Fruit fly (Drosophila melanogaster) whole organism, prepupa: ENCODE results near the gene CG5850.

Experiments
- Blimp-1 ChIP-seq: fragments of 200-800 bp; sonication (Bioruptor generic); optimal IDR thresholded peaks from 3 replicates; lab custom pipeline; 2017; ENCODE audit warnings: missing biosample characterization, missing genetic modification characterization, mild to moderate bottlenecking, moderate library complexity, missing genetic modification reagents
- CG10631 ChIP-seq: fragments of 200-800 bp; sonication (Bioruptor generic); optimal IDR thresholded peaks from 2 replicates; lab custom pipeline; 2016; ENCODE audit warnings: missing biosample characterization, missing genetic modification characterization
- CG10669 ChIP-seq: fragments of 200-800 bp; sonication (Bioruptor generic); optimal IDR thresholded peaks from 3 replicates; lab custom pipeline; 2018; ENCODE audit warnings: missing biosample characterization, mild to moderate bottlenecking, missing genetic modification characterization, moderate library complexity
- CG11294 ChIP-seq: fragments of 200-800 bp; sonication (Bioruptor generic); IDR thresholded peaks from 2 replicates; pipeline ENCODE4 v1.3.6; 2022; ENCODE audit warnings: missing biosample characterization, missing genetic modification characterization
- CG11902 ChIP-seq: fragments of 200-800 bp; sonication (Bioruptor generic); optimal IDR thresholded peaks from 3 replicates; lab custom pipeline; 2016; ENCODE audit warnings: missing biosample characterization, missing genetic modification characterization
- CG15336 ChIP-seq: fragments of 200-800 bp; sonication (Bioruptor generic); IDR thresholded peaks from 2 replicates; pipeline ENCODE4 v1.3.6; 2022; ENCODE audit warnings: missing biosample characterization, missing genetic modification characterization
- CG1621 ChIP-seq: fragments of 200-800 bp; sonication (Bioruptor generic); optimal IDR thresholded peaks from 3 replicates; lab custom pipeline; 2018; ENCODE audit warnings: missing biosample characterization, mild to moderate bottlenecking, missing genetic modification characterization
- CG16779 ChIP-seq: fragments of 200-800 bp; sonication (Bioruptor generic); optimal IDR thresholded peaks from 3 replicates; lab custom pipeline; 2017; ENCODE audit warnings: missing biosample characterization, mild to moderate bottlenecking, missing genetic modification characterization
- CG31627 ChIP-seq: fragments of 200-800 bp; sonication (Bioruptor generic); optimal IDR thresholded peaks from 3 replicates; lab custom pipeline; 2016; ENCODE audit warnings: missing biosample characterization, missing genetic modification characterization
- CG32006 ChIP-seq: fragments of 200-800 bp; sonication (Bioruptor generic); optimal IDR thresholded peaks from 3 replicates; lab custom pipeline; 2017; ENCODE audit warnings: missing biosample characterization, mild to moderate bottlenecking, missing genetic modification characterization
- CG34406 ChIP-seq: fragments of 200-800 bp; sonication (Bioruptor generic); optimal IDR thresholded peaks from 3 replicates; lab custom pipeline; 2016; ENCODE audit warnings: missing biosample characterization, missing genetic modification characterization
- CG3919 ChIP-seq: fragments of 200-800 bp; sonication (Bioruptor generic); optimal IDR thresholded peaks from 3 replicates; lab custom pipeline; 2016; ENCODE audit warnings: missing biosample characterization, missing genetic modification characterization
- CG4318 ChIP-seq: fragments of 200-800 bp; sonication (Bioruptor generic); optimal IDR thresholded peaks from 3 replicates; lab custom pipeline; 2017; ENCODE audit warnings: missing biosample characterization, mild to moderate bottlenecking, missing genetic modification characterization
- CG6792 ChIP-seq: fragments of 200-800 bp; sonication (Bioruptor generic); optimal IDR thresholded peaks from 3 replicates; lab custom pipeline; 2016; ENCODE audit warnings: missing biosample characterization, missing genetic modification characterization
- CG6808 ChIP-seq: fragments of 200-800 bp; sonication (Bioruptor generic); optimal IDR thresholded peaks from 3 replicates; lab custom pipeline; 2017; ENCODE audit warnings: missing biosample characterization, missing genetic modification characterization, mild to moderate bottlenecking, moderate library complexity, missing genetic modification reagents
- CG6854 ChIP-seq: fragments of 200-800 bp; sonication (Bioruptor generic); optimal IDR thresholded peaks from 2 replicates; lab custom pipeline; 2017; ENCODE audit warnings: missing biosample characterization, mild to moderate bottlenecking, missing genetic modification characterization
- CG8119 ChIP-seq: fragments of 200-800 bp; sonication (Bioruptor generic); IDR thresholded peaks from 3 replicates; pipeline ENCODE4 v1.3.6; 2022; ENCODE audit warnings: missing biosample characterization, missing genetic modification characterization
- CG8319 ChIP-seq: fragments of 200-800 bp; sonication (Bioruptor generic); optimal IDR thresholded peaks from 3 replicates; lab custom pipeline; 2016; ENCODE audit warnings: missing biosample characterization, missing genetic modification characterization
- CG9139 ChIP-seq: fragments of 200-800 bp; sonication (Bioruptor generic); optimal IDR thresholded peaks from 3 replicates; lab custom pipeline; 2017; ENCODE audit warnings: missing biosample characterization, mild to moderate bottlenecking, missing genetic modification characterization
- Eip75B ChIP-seq: fragments of 200-800 bp; sonication (Bioruptor generic); optimal IDR thresholded peaks from 3 replicates; lab custom pipeline; 2016; ENCODE audit warnings: missing biosample characterization, missing genetic modification characterization
- Eip78C ChIP-seq: fragments of 200-800 bp; sonication (Bioruptor generic); peaks from one replicate; lab custom pipeline; 2016; ENCODE audit warnings: missing biosample characterization, missing genetic modification characterization
- Eip93F ChIP-seq: fragments of 200-800 bp; sonication (Bioruptor generic); optimal IDR thresholded peaks from 2 replicates; lab custom pipeline; 2016; ENCODE audit warnings: missing biosample characterization, mild to moderate bottlenecking, missing genetic modification characterization
- Ets21C ChIP-seq: fragments of 200-800 bp; sonication (Bioruptor generic); optimal IDR thresholded peaks from 3 replicates; lab custom pipeline; 2016; ENCODE audit warnings: missing biosample characterization, missing genetic modification characterization
- Ets96B ChIP-seq: fragments of 200-800 bp; optimal IDR thresholded peaks from 2 replicates; lab custom pipeline; 2019; ENCODE audit warnings: missing biosample characterization, mild to moderate bottlenecking, missing genetic modification characterization, moderate library complexity
- Hr38 ChIP-seq: sonication (Bioruptor generic); optimal IDR thresholded peaks from 2 replicates; lab custom pipeline; 2016; ENCODE audit warnings: missing biosample characterization, missing genetic modification characterization
- Hr4 ChIP-seq: fragments of 200-800 bp; sonication (Bioruptor generic); optimal IDR thresholded peaks from 3 replicates; lab custom pipeline; 2016; ENCODE audit warnings: missing biosample characterization, missing genetic modification characterization
- Met ChIP-seq: fragments of 200-800 bp; sonication (Bioruptor generic); optimal IDR thresholded peaks from 3 replicates; lab custom pipeline; 2016; ENCODE audit warnings: missing biosample characterization, missing genetic modification characterization
- OdsH ChIP-seq: fragments of 200-800 bp; sonication (Bioruptor generic); optimal IDR thresholded peaks from 3 replicates; lab custom pipeline; 2016; ENCODE audit warnings: missing biosample characterization, missing genetic modification characterization
- Smox ChIP-seq: fragments of 200-800 bp; sonication (Bioruptor generic); optimal IDR thresholded peaks from 3 replicates; lab custom pipeline; 2016; ENCODE audit warnings: missing biosample characterization, missing genetic modification characterization
- Sox102F ChIP-seq: fragments of 200-800 bp; sonication (Bioruptor generic); optimal IDR thresholded peaks from 2 replicates; lab custom pipeline; 2016; ENCODE audit warnings: missing biosample characterization, mild to moderate bottlenecking, missing genetic modification characterization
- Sox14 ChIP-seq: fragments of 200-800 bp; sonication (Bioruptor generic); optimal IDR thresholded peaks from 3 replicates; lab custom pipeline; 2016; ENCODE audit warnings: missing biosample characterization, missing genetic modification characterization
- Sox15 ChIP-seq: fragments of 200-800 bp; sonication (Bioruptor generic); optimal IDR thresholded peaks from 3 replicates; lab custom pipeline; 2016; ENCODE audit warnings: missing biosample characterization, missing genetic modification characterization
- achi ChIP-seq: fragments of 200-800 bp; sonication (Bioruptor generic); optimal IDR thresholded peaks from 3 replicates; lab custom pipeline; 2016; ENCODE audit warnings: missing biosample characterization, missing genetic modification characterization
- acj6 ChIP-seq: fragments of 200-800 bp; sonication (Bioruptor generic); optimal IDR thresholded peaks from 3 replicates; lab custom pipeline; 2016; ENCODE audit warnings: missing biosample characterization, missing genetic modification characterization
- cyc ChIP-seq: fragments of 200-800 bp; sonication (Bioruptor generic); optimal IDR thresholded peaks from 3 replicates; lab custom pipeline; 2016; ENCODE audit warnings: missing biosample characterization, missing genetic modification characterization
- dsx ChIP-seq: fragments of 200-800 bp; optimal IDR thresholded peaks from 3 replicates; lab custom pipeline; 2019; ENCODE audit warnings: missing biosample characterization, mild to moderate bottlenecking, missing genetic modification characterization, moderate library complexity; ENCODE audit not compliant: poor library complexity, severe bottlenecking
- esn ChIP-seq: fragments of 200-800 bp; sonication (Bioruptor generic); optimal IDR thresholded peaks from 2 replicates; lab custom pipeline; 2016; ENCODE audit warnings: missing biosample characterization, mild to moderate bottlenecking, missing genetic modification characterization, moderate library complexity
- fd59A ChIP-seq: fragments of 200-800 bp; sonication (Bioruptor generic); optimal IDR thresholded peaks from 2 replicates; lab custom pipeline; 2017; ENCODE audit warnings: missing biosample characterization, mild to moderate bottlenecking, missing genetic modification characterization, missing genetic modification reagents
- fd85E ChIP-seq: fragments of 200-800 bp; sonication (Bioruptor generic); optimal IDR thresholded peaks from 3 replicates; lab custom pipeline; 2016; ENCODE audit warnings: missing biosample characterization, missing genetic modification characterization
- fkh ChIP-seq: fragments of 200-800 bp; sonication (Bioruptor generic); optimal IDR thresholded peaks from 3 replicates; lab custom pipeline; 2017; ENCODE audit warnings: missing biosample characterization, mild to moderate bottlenecking, missing genetic modification characterization, moderate library complexity
- lz ChIP-seq: fragments of 200-800 bp; sonication (Bioruptor generic); optimal IDR thresholded peaks from 3 replicates; lab custom pipeline; 2016; ENCODE audit warnings: missing biosample characterization, missing genetic modification characterization
- net ChIP-seq: fragments of 200-800 bp; sonication (Bioruptor generic); optimal IDR thresholded peaks from 3 replicates; lab custom pipeline; 2016; ENCODE audit warnings: missing biosample characterization, missing genetic modification characterization
- pdm3 ChIP-seq: fragments of 200-800 bp; sonication (Bioruptor generic); optimal IDR thresholded peaks from 3 replicates; lab custom pipeline; 2016; ENCODE audit warnings: missing biosample characterization, missing genetic modification characterization
- salr ChIP-seq, 2 experiments: fragments of 200-800 bp; sonication (Bioruptor generic); optimal IDR thresholded peaks; 3 replicates each; lab custom pipeline; 2016 to 2018; ENCODE audit warnings: missing biosample characterization in 2 of 2, missing genetic modification characterization in 2 of 2, mild to moderate bottlenecking in 1 of 2
- spab ChIP-seq: fragments of 200-800 bp; sonication (Bioruptor generic); optimal IDR thresholded peaks from 2 replicates; lab custom pipeline; 2017; ENCODE audit warnings: missing biosample characterization, mild to moderate bottlenecking, missing genetic modification characterization, missing genetic modification reagents
- ss ChIP-seq, 2 experiments: fragments of 200-800 bp; sonication (Bioruptor generic); optimal IDR thresholded peaks; 2 replicates in 1 of 2; 3 replicates in 1 of 2; lab custom pipeline; 2017 to 2018; ENCODE audit warnings: mild to moderate bottlenecking in 2 of 2, missing biosample characterization in 2 of 2, missing genetic modification characterization in 2 of 2, moderate library complexity in 1 of 2
- svp ChIP-seq: fragments of 200-800 bp; sonication (Bioruptor generic); peaks from one replicate; lab custom pipeline; 2016; ENCODE audit warnings: missing biosample characterization, missing genetic modification characterization
- topi ChIP-seq: fragments of 200-800 bp; sonication (Bioruptor generic); optimal IDR thresholded peaks from 3 replicates; lab custom pipeline; 2016; ENCODE audit warnings: missing biosample characterization, missing genetic modification characterization
- vri ChIP-seq: fragments of 200-800 bp; sonication (Bioruptor generic); optimal IDR thresholded peaks from 3 replicates; lab custom pipeline; 2016; ENCODE audit warnings: missing biosample characterization, mild to moderate bottlenecking, missing genetic modification characterization

The CG5850 gene

dm6 chr2L:9986402-9987350 lies 22.9 kb upstream of the CG5850 start:
- TF ChIP-seq Met (peak; percentile 95), CG10631 (peak; percentile 94), CG8319 (GFP tag; lab: Kevin White, UChicago) (peak; percentile 85), pdm3 (GFP tag; lab: Kevin White, UChicago) (peak; percentile 89), fd59A (GFP tag; lab: Kevin White, UChicago) (peak; percentile 91), CG4318 (GFP tag; lab: Kevin White, UChicago) (peak; percentile 78), CG9139 (peak; percentile 90), Ets96B (tag; lab: Kevin White, UChicago) (peak; percentile 94), achi (peak; percentile 92), CG6792 (GFP tag; lab: Kevin White, UChicago) (peak; percentile 90), CG32006 (GFP tag; lab: Kevin White, UChicago) (peak; percentile 88), lz (GFP tag; lab: Kevin White, UChicago) (peak; percentile 81), Sox15 (GFP tag; lab: Kevin White, UChicago) (peak; percentile 80), Smox (peak; percentile 89), cyc (peak; percentile 94), Eip93F (peak; percentile 87), CG6808 (GFP tag; lab: Kevin White, UChicago) (peak; percentile 92), Sox14 (GFP tag; lab: Kevin White, UChicago) (peak; percentile 94), vri (GFP tag; lab: Kevin White, UChicago) (peak; percentile 75), Eip78C (GFP tag; lab: Kevin White, UChicago) (peak; percentile 97), CG8119 (GFP tag; lab: Robert Waterston, UW) (peak; percentile 90), CG6854 (GFP tag; lab: Kevin White, UChicago) (peak; percentile 88), CG16779 (tag; lab: Kevin White, UChicago) (peak; percentile 72), fkh (GFP tag; lab: Kevin White, UChicago) (no peak), svp (peak; percentile 97), acj6 (peak; percentile 93), esn (GFP tag; lab: Kevin White, UChicago) (peak; percentile 94), CG11902 (GFP tag; lab: Kevin White, UChicago) (peak; percentile 90), Hr4 (GFP tag; lab: Kevin White, UChicago) (peak; percentile 59), net (GFP tag; lab: Kevin White, UChicago) (peak; percentile 90), CG1621 (tag; lab: Kevin White, UChicago) (peak; percentile 93), CG11294 (peak; percentile 79), fd85E (GFP tag; lab: Kevin White, UChicago) (peak; percentile 84), salr (GFP tag; optimal IDR thresholded peaks at IDR 0.05; lab: Kevin White, UChicago) (peak; percentile 66 to 90), spab (GFP tag; lab: Kevin White, UChicago) (peak; percentile 93), CG10669 (GFP tag; lab: Kevin White, UChicago) (peak; percentile 94), Blimp-1 (peak; percentile 78), Sox102F (GFP tag; lab: Kevin White, UChicago) (peak; percentile 94), Eip75B (GFP tag; lab: Kevin White, UChicago) (peak; percentile 83), CG31627 (peak; percentile 93), dsx (GFP tag; lab: Kevin White, UChicago) (peak; percentile 94), ss (GFP tag; optimal IDR thresholded peaks at IDR 0.05; lab: Kevin White, UChicago) (peak; percentile 92 to 94), topi (peak; percentile 92), Ets21C (GFP tag; lab: Kevin White, UChicago) (peak; percentile 88), Hr38 (no peak), OdsH (GFP tag; lab: Kevin White, UChicago) (peak; percentile 90), CG15336 (peak; percentile 91), CG3919 (GFP tag; lab: Kevin White, UChicago) (peak; percentile 95), CG34406 (GFP tag; lab: Kevin White, UChicago) (peak; percentile 91)
